Worm (Caenorhabditis elegans): ENCODE results near the gene ZK1290.1.

DNA sequence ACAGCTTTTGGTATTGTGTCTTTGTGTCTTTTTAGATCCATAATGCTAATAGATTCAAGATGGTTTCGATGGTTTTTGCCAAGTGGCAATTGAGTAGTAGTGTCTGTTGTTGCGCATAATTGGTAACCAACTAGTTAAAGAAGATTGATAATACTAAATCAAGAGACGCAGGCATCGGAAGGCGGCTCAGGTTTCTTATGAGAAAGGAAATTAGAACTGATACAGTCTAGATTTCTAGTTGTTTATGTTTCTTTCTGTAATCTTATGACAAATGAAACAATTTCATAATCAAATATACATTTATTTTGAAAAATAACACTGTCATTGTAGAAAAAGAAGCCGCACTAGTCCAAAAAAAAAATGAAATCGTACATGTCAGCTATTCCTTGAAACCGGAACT, 7.8 kb upstream of the ZK1290.1 start, which contains the start of gene ZK1290.10:
- no peak for TF ChIP-seq ref-1 (GFP tag; conservative IDR thresholded peaks at IDR 0.05)
- TF ChIP-seq flt-1 (GFP tag; IDR thresholded peaks at IDR 0.05) = no peak
- no peak for TF ChIP-seq tab-1 (GFP tag; IDR thresholded peaks at IDR 0.05)
- TF ChIP-seq ztf-23 (GFP tag; IDR thresholded peaks at IDR 0.05) = no peak
- no peak for TF ChIP-seq cog-1 (tag; optimal IDR thresholded peaks at IDR 0.05)
- TF ChIP-seq med-1 (GFP tag; optimal IDR thresholded peaks at IDR 0.05; ENCODE audit: insufficient read depth) = no peak
- no peak for TF ChIP-seq T22C8.4 (GFP tag; IDR thresholded peaks at IDR 0.05)

Data from whole organism, midembryonic.